Fruit fly (Drosophila melanogaster) whole organism, wandering third instar larva: ENCODE results near the gene CG42390.
A peak's percentile ranks its signal among the peaks of the same experiment; 100 is the strongest.

Experiments
- Abd-B ChIP-seq: fragments of >200 bp; optimal IDR thresholded peaks from 2 replicates; lab custom pipeline; 2017; ENCODE audit warnings: missing biosample characterization, missing genetic modification characterization
- CG32264 ChIP-seq: fragments of 200-800 bp; sonication (Bioruptor generic); optimal IDR thresholded peaks from 2 replicates; lab custom pipeline; 2016; ENCODE audit warnings: missing biosample characterization, missing genetic modification characterization
- CG9705 ChIP-seq: fragments of 200-800 bp; sonication (Bioruptor generic); optimal IDR thresholded peaks from 2 replicates; lab custom pipeline; 2018; ENCODE audit warnings: missing biosample characterization, mild to moderate bottlenecking, missing genetic modification characterization
- CrebA ChIP-seq: fragments of 200-800 bp; sonication (Bioruptor generic); optimal IDR thresholded peaks from 2 replicates; lab custom pipeline; 2016; ENCODE audit warnings: missing biosample characterization, mild to moderate bottlenecking, missing genetic modification characterization, borderline replicate concordance
- Dfd ChIP-seq: fragments of >200 bp; optimal IDR thresholded peaks from 2 replicates; lab custom pipeline; 2017; ENCODE audit warnings: missing biosample characterization, missing genetic modification characterization
- Dif ChIP-seq: fragments of 200-275, 200-300 bp; sonication (Bioruptor generic); optimal IDR thresholded peaks from 2 replicates; lab custom pipeline; 2018; ENCODE audit warnings: missing biosample characterization, missing genetic modification characterization; ENCODE audit not compliant: partially characterized antibody
- GATAd ChIP-seq: sonication (Bioruptor generic); optimal IDR thresholded peaks from 2 replicates; lab custom pipeline; 2016; ENCODE audit warnings: missing biosample characterization, missing genetic modification characterization
- HLH106 ChIP-seq: fragments of 200-800 bp; optimal IDR thresholded peaks from 3 replicates; lab custom pipeline; 2019; ENCODE audit warnings: missing biosample characterization, mild to moderate bottlenecking, missing genetic modification characterization, moderate library complexity
- Hnf4 ChIP-seq: fragments of 200-800 bp; sonication (Bioruptor generic); optimal IDR thresholded peaks from 2 replicates; lab custom pipeline; 2016; ENCODE audit warnings: missing biosample characterization, mild to moderate bottlenecking, missing genetic modification characterization
- Hr78 ChIP-seq: fragments of >200 bp; optimal IDR thresholded peaks from 2 replicates; lab custom pipeline; 2017; ENCODE audit warnings: missing biosample characterization, missing genetic modification characterization
- Hr83 ChIP-seq: fragments of 200-300 bp; sonication (Bioruptor generic); optimal IDR thresholded peaks from 2 replicates; lab custom pipeline; 2016; ENCODE audit warnings: missing biosample characterization, mild to moderate bottlenecking, missing genetic modification characterization, moderate library complexity; ENCODE audit not compliant: poor library complexity, severe bottlenecking
- Jra ChIP-seq: sonication (Bioruptor generic); optimal IDR thresholded peaks from 2 replicates; lab custom pipeline; 2016; ENCODE audit warnings: missing biosample characterization, missing genetic modification characterization
- Mio ChIP-seq: sonication (Bioruptor generic); optimal IDR thresholded peaks from 2 replicates; lab custom pipeline; 2016; ENCODE audit warnings: missing biosample characterization, missing genetic modification characterization
- Myc ChIP-seq: fragments of >200 bp; optimal IDR thresholded peaks from 2 replicates; lab custom pipeline; 2017
- N ChIP-seq: fragments of >200 bp; optimal IDR thresholded peaks from 2 replicates; lab custom pipeline; 2018; ENCODE audit warnings: missing biosample characterization, missing external identifiers, missing genetic modification characterization
- OdsH ChIP-seq: fragments of 200-800 bp; sonication (Bioruptor generic); optimal IDR thresholded peaks from 2 replicates; lab custom pipeline; 2016; ENCODE audit warnings: missing biosample characterization, mild to moderate bottlenecking, missing genetic modification characterization
- Rel ChIP-seq, 2 experiments: fragments of 200-800 bp; sonication (Bioruptor generic) in 1 of 2; optimal IDR thresholded peaks; 2 replicates in 1 of 2; 3 replicates in 1 of 2; lab custom pipeline; 2016 to 2019; ENCODE audit warnings: mild to moderate bottlenecking in 2 of 2, missing biosample characterization in 2 of 2, missing genetic modification characterization in 2 of 2, moderate library complexity in 1 of 2
- Sp1 ChIP-seq: fragments of 200-800 bp; sonication (Bioruptor generic); optimal IDR thresholded peaks from 3 replicates; lab custom pipeline; 2019; ENCODE audit warnings: missing biosample characterization, mild to moderate bottlenecking, missing genetic modification characterization, moderate library complexity
- Vsx2 ChIP-seq: fragments of 200-300, 225-300 bp; sonication (Bioruptor generic); optimal IDR thresholded peaks from 2 replicates; lab custom pipeline; 2018; ENCODE audit warnings: missing biosample characterization, missing genetic modification characterization; ENCODE audit not compliant: partially characterized antibody
- br ChIP-seq: fragments of 200-800 bp; sonication (Bioruptor generic); optimal IDR thresholded peaks from 2 replicates; lab custom pipeline; 2016; ENCODE audit warnings: missing biosample characterization, missing genetic modification characterization
- brk ChIP-seq: fragments of 200-800 bp; sonication (Bioruptor generic); optimal IDR thresholded peaks from 2 replicates; lab custom pipeline; 2016; ENCODE audit warnings: missing biosample characterization, mild to moderate bottlenecking, missing genetic modification characterization
- dl ChIP-seq, 2 experiments: fragments of 175-275, 200-275 bp in 1 of 2; fragments of 200-275 bp in 1 of 2; sonication (Bioruptor generic); optimal IDR thresholded peaks; lab custom pipeline; 2018; ENCODE audit warnings: mild to moderate bottlenecking in 2 of 2, missing biosample characterization in 2 of 2, missing genetic modification characterization in 2 of 2, moderate library complexity in 2 of 2; ENCODE audit not compliant: partially characterized antibody in 2 of 2, insufficient read depth in 1 of 2
- dmrt93B ChIP-seq: fragments of 200-800 bp; sonication (Bioruptor generic); optimal IDR thresholded peaks from 2 replicates; lab custom pipeline; 2018; ENCODE audit warnings: missing biosample characterization, mild to moderate bottlenecking, missing genetic modification characterization
- dsf ChIP-seq: sonication (Bioruptor generic); optimal IDR thresholded peaks from 2 replicates; lab custom pipeline; 2016; ENCODE audit warnings: missing biosample characterization, missing genetic modification characterization, borderline replicate concordance
- ey ChIP-seq: fragments of 200-800 bp; sonication (Bioruptor generic); optimal IDR thresholded peaks from 2 replicates; lab custom pipeline; 2016; ENCODE audit warnings: missing biosample characterization, missing genetic modification characterization
- foxo ChIP-seq, 2 experiments: fragments of 200-800 bp; sonication (Bioruptor generic); optimal IDR thresholded peaks; 2 replicates in 1 of 2; 3 replicates in 1 of 2; lab custom pipeline; 2016 to 2017; ENCODE audit warnings: missing biosample characterization in 2 of 2, missing genetic modification characterization in 2 of 2
- fru ChIP-seq: fragments of 200-800 bp; sonication (Bioruptor generic); optimal IDR thresholded peaks from 3 replicates; lab custom pipeline; 2016; ENCODE audit warnings: missing biosample characterization, mild to moderate bottlenecking, missing genetic modification characterization
- h ChIP-seq: fragments of 200-800 bp; sonication (Bioruptor generic); optimal IDR thresholded peaks from 3 replicates; lab custom pipeline; 2016; ENCODE audit warnings: missing biosample characterization, mild to moderate bottlenecking, missing genetic modification characterization
- jim ChIP-seq: fragments of 175-275, 200-325 bp; sonication (Bioruptor generic); optimal IDR thresholded peaks from 2 replicates; lab custom pipeline; 2016; ENCODE audit warnings: missing biosample characterization, mild to moderate bottlenecking, missing genetic modification characterization
- lola ChIP-seq: fragments of >200 bp; optimal IDR thresholded peaks from 2 replicates; lab custom pipeline; 2017; ENCODE audit warnings: missing biosample characterization, missing genetic modification characterization
- pan ChIP-seq: fragments of >200 bp; optimal IDR thresholded peaks from 2 replicates; lab custom pipeline; 2017
- psq ChIP-seq: fragments of 200-800 bp; sonication (Bioruptor generic); optimal IDR thresholded peaks from 3 replicates; lab custom pipeline; 2017; ENCODE audit warnings: missing biosample characterization, mild to moderate bottlenecking, missing genetic modification characterization, moderate library complexity
- rgr ChIP-seq: fragments of 200-800 bp; sonication (Bioruptor generic); optimal IDR thresholded peaks from 3 replicates; lab custom pipeline; 2016; ENCODE audit warnings: missing biosample characterization, mild to moderate bottlenecking, missing genetic modification characterization
- sage ChIP-seq: fragments of 200-800 bp; sonication (Bioruptor generic); optimal IDR thresholded peaks from 2 replicates; lab custom pipeline; 2016; ENCODE audit warnings: missing biosample characterization, mild to moderate bottlenecking, missing genetic modification characterization
- sv ChIP-seq: fragments of 200-800 bp; sonication (Bioruptor generic); optimal IDR thresholded peaks from 3 replicates; lab custom pipeline; 2016; ENCODE audit warnings: missing biosample characterization, missing genetic modification characterization
- tai ChIP-seq: sonication (Bioruptor generic); optimal IDR thresholded peaks from 2 replicates; lab custom pipeline; 2016; ENCODE audit warnings: missing biosample characterization, missing genetic modification characterization
- usp ChIP-seq: fragments of >200 bp; optimal IDR thresholded peaks from 2 replicates; lab custom pipeline; 2017; ENCODE audit warnings: missing biosample characterization, missing genetic modification characterization
- woc ChIP-seq: sonication (Bioruptor generic); optimal IDR thresholded peaks from 2 replicates; lab custom pipeline; 2016; ENCODE audit warnings: missing biosample characterization, mild to moderate bottlenecking, missing genetic modification characterization

The CG42390 gene

dm6 chr3R:22171576-22171975 is 51.7 kb downstream of the CG42390 start:
- TF ChIP-seq woc (GFP tag; lab: Kevin White, UChicago) (no peak), Hnf4 (GFP tag; lab: Kevin White, UChicago) (no peak), h (GFP tag; lab: Kevin White, UChicago) (no peak), sv (GFP tag; lab: Kevin White, UChicago) (no peak), Myc (lab: Kevin White, UChicago) (no peak), dsf (GFP tag; lab: Kevin White, UChicago) (no peak)
- TF ChIP-seq, all 38 proteins: peak for 0

- TF ChIP-seq pan (lab: Kevin White, UChicago), result no peak
Measured at dm6 chr3R:22172454-22173413, 52.9 kb downstream of the CG42390 start.

- no peak for TF ChIP-seq Dfd (GFP tag; lab: Kevin White, UChicago)
- TF ChIP-seq dmrt93B (GFP tag; lab: Kevin White, UChicago), result peak; percentile 53
- TF ChIP-seq Sp1 (GFP tag; lab: Kevin White, UChicago), result peak; percentile 79
- no peak for TF ChIP-seq pan (lab: Kevin White, UChicago)
- peak in 1 of 2 experiments; percentile 89 for TF ChIP-seq foxo (GFP tag; optimal IDR thresholded peaks at IDR 0.05; lab: Kevin White, UChicago)
- TF ChIP-seq Abd-B (GFP tag; lab: Kevin White, UChicago), result no peak
- no peak for TF ChIP-seq lola (GFP tag; lab: Kevin White, UChicago)
- peak; percentile 85 for TF ChIP-seq OdsH (GFP tag; lab: Kevin White, UChicago)
- peak; percentile 49 for TF ChIP-seq CrebA
- TF ChIP-seq Dif (GFP tag; lab: Kevin White, UChicago), result no peak
- TF ChIP-seq Hr83 (GFP tag; lab: Kevin White, UChicago), result no peak
- TF ChIP-seq usp (GFP tag; lab: Kevin White, UChicago), result no peak
- TF ChIP-seq fru, result peak; percentile 90
- TF ChIP-seq br (GFP tag; lab: Kevin White, UChicago), result peak; percentile 84
- TF ChIP-seq sage (GFP tag; lab: Kevin White, UChicago), result peak; percentile 70
- TF ChIP-seq sv (GFP tag; lab: Kevin White, UChicago), result no peak
- TF ChIP-seq tai (GFP tag; lab: Kevin White, UChicago), result peak; percentile 52
- TF ChIP-seq Rel (GFP tag; optimal IDR thresholded peaks at IDR 0.05; lab: Kevin White, UChicago), result peak; percentile 23
- peak; percentile 13 for TF ChIP-seq Rel (tag; optimal IDR thresholded peaks at IDR 0.05; lab: Kevin White, UChicago)
- TF ChIP-seq jim (GFP tag; lab: Kevin White, UChicago), result no peak
- TF ChIP-seq Hr78 (GFP tag; lab: Kevin White, UChicago), result no peak
- peak; percentile 18 for TF ChIP-seq CG9705
- no peak for TF ChIP-seq Myc (lab: Kevin White, UChicago)
- peak; percentile 18 for TF ChIP-seq GATAd (GFP tag; lab: Kevin White, UChicago)
- peak; percentile 81 for TF ChIP-seq rgr (GFP tag; lab: Kevin White, UChicago)
- no peak for TF ChIP-seq Mio (GFP tag; lab: Kevin White, UChicago)
- TF ChIP-seq N (GFP tag; lab: Kevin White, UChicago), result no peak
- TF ChIP-seq Vsx2 (GFP tag; lab: Kevin White, UChicago), result no peak
- TF ChIP-seq h (GFP tag; lab: Kevin White, UChicago), result peak; percentile 89
- peak; percentile 86 for TF ChIP-seq woc (GFP tag; lab: Kevin White, UChicago)
- peak; percentile 75 for TF ChIP-seq psq (GFP tag; lab: Kevin White, UChicago)
- TF ChIP-seq Jra (GFP tag; lab: Kevin White, UChicago), result peak; percentile 70
- TF ChIP-seq Hnf4 (GFP tag; lab: Kevin White, UChicago), result peak; percentile 85
- TF ChIP-seq ey (GFP tag; lab: Kevin White, UChicago), result peak; percentile 84
- TF ChIP-seq CG32264 (GFP tag; lab: Kevin White, UChicago), result peak; percentile 75
- peak; percentile 88 for TF ChIP-seq brk (GFP tag; lab: Kevin White, UChicago)
- TF ChIP-seq dsf (GFP tag; lab: Kevin White, UChicago), result peak; percentile 39
- peak; percentile 89 for TF ChIP-seq HLH106
- no peak for TF ChIP-seq dl (GFP tag; optimal IDR thresholded peaks at IDR 0.05; lab: Kevin White, UChicago; ENCODE audit: insufficient read depth in 1 of 2, partially characterized antibody in 2 of 2)
Measured at dm6 chr3R:22175745-22176144, 55.9 kb downstream of the CG42390 start.
